Fruit fly (Drosophila melanogaster): ENCODE measurements around the gene CG16700.

CG16700 gene

DNA sequence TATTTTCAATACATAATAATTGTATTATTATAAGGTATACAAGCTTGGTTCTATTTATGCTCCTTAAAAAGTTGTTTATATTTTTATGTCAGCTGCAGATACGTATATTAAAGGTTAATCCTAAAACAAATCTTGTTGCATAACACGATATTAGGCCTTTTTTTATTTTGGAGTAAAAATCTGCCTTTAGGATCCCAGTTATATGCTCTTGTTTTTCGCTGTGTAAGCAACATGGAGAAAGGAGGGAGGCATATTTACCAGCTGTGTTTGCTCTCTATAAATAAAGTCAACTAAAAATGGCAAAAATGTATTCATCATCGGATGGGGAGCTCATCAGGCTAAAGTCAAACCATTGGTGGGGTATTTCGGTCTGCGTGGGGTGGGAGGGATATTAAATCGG is 29.9 kb downstream of the CG16700 start (continued):
- TF ChIP-seq exex (tag; optimal IDR thresholded peaks at IDR 0.05) (no peak), Myb (GFP tag; optimal IDR thresholded peaks at IDR 0.05) (no peak), D (optimal IDR thresholded peaks at IDR 0.05) (no peak), D (GFP tag; optimal IDR thresholded peaks at IDR 0.05) (no peak), CG6683 (GFP tag; optimal IDR thresholded peaks at IDR 0.05) (no peak), CG11723 (GFP tag; optimal IDR thresholded peaks at IDR 0.05) (no peak), so (GFP tag; IDR thresholded peaks at IDR 0.05) (no peak), CG9609 (GFP tag; optimal IDR thresholded peaks at IDR 0.05) (no peak), CG12155 (GFP tag; optimal IDR thresholded peaks at IDR 0.05) (no peak), sisA (GFP tag; IDR thresholded peaks at IDR 0.05) (0 out of 2 replicates have a peak, but pooled peaks have one; percentile 10), HHEX (GFP tag; optimal IDR thresholded peaks at IDR 0.05) (peak; percentile 38), fd3F (GFP tag; optimal IDR thresholded peaks at IDR 0.05) (no peak), CG3407 (GFP tag; optimal IDR thresholded peaks at IDR 0.05) (no peak), CG32767 (GFP tag; IDR thresholded peaks at IDR 0.05) (no peak), lov (optimal IDR thresholded peaks at IDR 0.05) (no peak), lov (GFP tag; IDR thresholded peaks at IDR 0.05) (no peak), CG12391 (tag; optimal IDR thresholded peaks at IDR 0.05) (peak; percentile 40), Sox100B (GFP tag; optimal IDR thresholded peaks at IDR 0.05) (peak; percentile 28), Sin3A (optimal IDR thresholded peaks at IDR 0.05) (no peak), zen2 (GFP tag; IDR thresholded peaks at IDR 0.05; ENCODE audit: partially characterized antibody) (no peak), chif (GFP tag; optimal IDR thresholded peaks at IDR 0.05) (no peak), eve (GFP tag; optimal IDR thresholded peaks at IDR 0.05) (no peak), Ets97D (GFP tag; optimal IDR thresholded peaks at IDR 0.05) (no peak), CG11093 (GFP tag; IDR thresholded peaks at IDR 0.05) (no peak), CG13894 (tag; optimal IDR thresholded peaks at IDR 0.05) (no peak), CkIIα-i1 (GFP tag; IDR thresholded peaks at IDR 0.05) (no peak), ERR (GFP tag; optimal IDR thresholded peaks at IDR 0.05) (no peak), CG34224 (GFP tag; IDR thresholded peaks at IDR 0.05; ENCODE audit: partially characterized antibody) (no peak), CG10209 (GFP tag; optimal IDR thresholded peaks at IDR 0.05) (peak; percentile 5), CG7928 (GFP tag; optimal IDR thresholded peaks at IDR 0.05) (no peak), gsb-n (tag; optimal IDR thresholded peaks at IDR 0.05) (no peak), CG9797 (GFP tag; optimal IDR thresholded peaks at IDR 0.05) (no peak), CG12219 (GFP tag; optimal IDR thresholded peaks at IDR 0.05) (no peak), sug (tag; optimal IDR thresholded peaks at IDR 0.05) (no peak), ap (GFP tag; IDR thresholded peaks at IDR 0.05) (no peak), CG9215 (GFP tag; IDR thresholded peaks at IDR 0.05) (no peak), Gug (GFP tag; IDR thresholded peaks at IDR 0.05) (no peak), Spps (tag; optimal IDR thresholded peaks at IDR 0.05) (no peak), unpg (GFP tag; optimal IDR thresholded peaks at IDR 0.05) (peak; percentile 46), CoRest (tag; optimal IDR thresholded peaks at IDR 0.05) (peak; percentile 49), CG17361 (GFP tag; IDR thresholded peaks at IDR 0.05) (peak; percentile 55), Hsf (GFP tag; optimal IDR thresholded peaks at IDR 0.05) (no peak), CG3838 (GFP tag; optimal IDR thresholded peaks at IDR 0.05) (no peak), CG1832 (GFP tag; optimal IDR thresholded peaks at IDR 0.05) (no peak), CG10321 (GFP tag; IDR thresholded peaks at IDR 0.05) (no peak), slou (GFP tag; optimal IDR thresholded peaks at IDR 0.05) (no peak), tll (GFP tag; optimal IDR thresholded peaks at IDR 0.05) (no peak), lmd (GFP tag; IDR thresholded peaks at IDR 0.05) (no peak), CG4404 (GFP tag; IDR thresholded peaks at IDR 0.05) (no peak), NFAT (GFP tag; IDR thresholded peaks at IDR 0.05) (no peak), CG17328 (GFP tag; IDR thresholded peaks at IDR 0.05) (no peak), twi (tag; optimal IDR thresholded peaks at IDR 0.05) (peak; percentile 0), crc (GFP tag; optimal IDR thresholded peaks at IDR 0.05) (no peak)
